Fruit fly (Drosophila melanogaster) whole organism, wandering third instar larva: ENCODE data around the gene CG7950.

Experiments
- Hr78 ChIP-seq: fragments of >200 bp; optimal IDR thresholded peaks from 2 replicates; lab custom pipeline; 2017; ENCODE audit warnings: missing biosample characterization, missing genetic modification characterization
- br ChIP-seq: fragments of 200-800 bp; sonication (Bioruptor generic); optimal IDR thresholded peaks from 2 replicates; lab custom pipeline; 2016; ENCODE audit warnings: missing biosample characterization, missing genetic modification characterization

DNA sequence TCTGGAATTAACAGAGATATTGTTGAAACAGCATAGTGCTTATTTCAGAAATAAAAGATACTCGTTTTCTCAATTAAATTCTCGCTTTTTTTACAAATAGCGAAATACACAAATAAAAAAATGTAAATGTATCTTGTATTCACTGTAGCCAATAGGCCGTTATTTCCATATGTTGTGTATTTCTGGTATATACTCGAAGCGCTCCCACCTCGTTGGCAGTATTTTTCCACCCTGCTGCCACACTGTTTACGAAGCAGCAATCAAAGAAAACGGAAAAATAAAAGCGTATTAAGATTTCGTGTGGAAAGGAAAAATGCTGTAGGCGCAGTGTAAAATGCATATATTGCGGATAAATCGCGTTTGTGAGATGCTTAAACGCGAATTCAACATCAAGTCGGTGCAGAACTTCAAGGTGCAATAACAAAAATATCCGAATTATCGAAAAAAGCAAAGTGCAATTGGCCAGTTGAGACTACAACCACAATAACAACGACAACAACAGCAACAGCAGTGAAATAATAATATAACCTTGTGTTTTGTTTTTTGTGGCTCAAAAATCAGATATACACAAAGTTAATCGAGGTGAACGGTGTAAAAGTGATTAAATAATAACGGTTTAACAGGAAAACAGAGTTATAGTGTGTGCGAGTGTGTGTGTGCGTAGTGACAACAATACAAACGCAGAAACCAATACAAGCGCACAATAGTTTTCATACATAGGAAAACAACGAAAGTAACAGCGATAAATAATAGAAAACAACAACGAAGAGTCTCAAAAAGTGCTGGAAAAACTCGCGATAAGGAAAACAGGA lies 1.6 kb downstream of the CG7950 start, which contains the start of gene sima:
- TF ChIP-seq br (no peak), Hr78 (GFP tag; lab: Kevin White, UChicago) (no peak)
